Worm (Caenorhabditis elegans) whole organism, L3 larva: ENCODE data around the gene znf-474.

Experiments used
- R02D3.7 ChIP-seq: fragments of 150-350 bp; optimal IDR thresholded peaks from 2 replicates; lab custom pipeline; 2014; ENCODE audit warnings: missing biosample characterization, missing genetic modification characterization
- ZK546.5 ChIP-seq: sonication (generic microtip); optimal IDR thresholded peaks from 2 replicates; lab custom pipeline; 2017; ENCODE audit warnings: missing biosample characterization, missing genetic modification characterization
- ama-1 ChIP-seq: fragments of 150-350 bp; optimal IDR thresholded peaks from 2 replicates; lab custom pipeline; 2018
- ceh-16 ChIP-seq: sonication (generic microtip); optimal IDR thresholded peaks from 2 replicates; lab custom pipeline; 2017; ENCODE audit warnings: missing biosample characterization, missing genetic modification characterization
- ceh-28 ChIP-seq: fragments of 150-350 bp; optimal IDR thresholded peaks from 2 replicates; lab custom pipeline; 2014; ENCODE audit warnings: missing biosample characterization, missing genetic modification reagents, missing genetic modification characterization
- ceh-82 ChIP-seq: fragments of 150-350 bp; optimal IDR thresholded peaks from 2 replicates; lab custom pipeline; 2014; ENCODE audit warnings: missing biosample characterization, missing genetic modification characterization
- ceh-9 ChIP-seq: sonication (generic microtip); optimal IDR thresholded peaks from 2 replicates; lab custom pipeline; 2018; ENCODE audit warnings: missing biosample characterization, missing genetic modification characterization
- daf-12 ChIP-seq: fragments of 150-350 bp; optimal IDR thresholded peaks from 2 replicates; lab custom pipeline; 2014; ENCODE audit warnings: missing biosample characterization, missing genetic modification reagents, missing genetic modification characterization
- egl-27 ChIP-seq: sonication (generic microtip); optimal IDR thresholded peaks from 4 replicates; lab custom pipeline; 2017; ENCODE audit warnings: missing biosample characterization, missing genetic modification reagents, missing genetic modification characterization
- egl-5 ChIP-seq: fragments of 150-350 bp; optimal IDR thresholded peaks from 2 replicates; lab custom pipeline; 2017; ENCODE audit warnings: missing biosample characterization, missing genetic modification reagents, missing genetic modification characterization, inconsistent platforms
- elt-1 ChIP-seq: fragments of 150-350 bp; optimal IDR thresholded peaks from 2 replicates; lab custom pipeline; 2014; ENCODE audit warnings: missing biosample characterization, missing genetic modification characterization
- elt-2 ChIP-seq: sonication (generic microtip); optimal IDR thresholded peaks from 2 replicates; lab custom pipeline; 2016; ENCODE audit warnings: missing genetic modification reagents, mild to moderate bottlenecking, missing genetic modification characterization, missing compliant biosample characterization
- fkh-10 ChIP-seq: sonication (generic microtip); optimal IDR thresholded peaks from 2 replicates; lab custom pipeline; 2017; ENCODE audit warnings: missing biosample characterization, missing genetic modification reagents, missing genetic modification characterization
- fkh-2 ChIP-seq: fragments of 150-350 bp; optimal IDR thresholded peaks from 2 replicates; lab custom pipeline; 2014; ENCODE audit warnings: missing biosample characterization, missing genetic modification reagents, missing genetic modification characterization
- hmg-11 ChIP-seq: sonication (generic microtip); optimal IDR thresholded peaks from 2 replicates; lab custom pipeline; 2016; ENCODE audit warnings: missing genetic modification characterization, missing compliant biosample characterization
- jun-1 ChIP-seq: fragments of 150-350 bp; optimal IDR thresholded peaks from 2 replicates; lab custom pipeline; 2014; ENCODE audit warnings: missing biosample characterization, missing genetic modification reagents, missing genetic modification characterization
- lin-15B ChIP-seq: fragments of 150-350 bp; optimal IDR thresholded peaks from 2 replicates; lab custom pipeline; 2014; ENCODE audit warnings: missing biosample characterization, missing genetic modification characterization
- lin-39 ChIP-seq: fragments of 150-350 bp; optimal IDR thresholded peaks from 2 replicates; lab custom pipeline; 2018; ENCODE audit warnings: missing biosample characterization, missing genetic modification reagents, missing genetic modification characterization
- lsy-12 ChIP-seq: sonication (generic microtip); optimal IDR thresholded peaks from 2 replicates; lab custom pipeline; 2016; ENCODE audit warnings: mild to moderate bottlenecking, missing genetic modification characterization, missing compliant biosample characterization
- mdl-1 ChIP-seq: fragments of 150-350 bp; optimal IDR thresholded peaks from 2 replicates; lab custom pipeline; 2014; ENCODE audit warnings: missing biosample characterization, missing genetic modification characterization
- nfya-1 ChIP-seq: sonication (generic microtip); optimal IDR thresholded peaks from 2 replicates; lab custom pipeline; 2017; ENCODE audit warnings: missing genetic modification characterization, mild to moderate bottlenecking, missing compliant biosample characterization, antibody characterized with exemption, moderate library complexity; ENCODE audit not compliant: insufficient read depth
- nhr-11 ChIP-seq: fragments of 150-350 bp; optimal IDR thresholded peaks from 2 replicates; lab custom pipeline; 2014; ENCODE audit warnings: missing biosample characterization, missing genetic modification characterization
- nhr-12 ChIP-seq: fragments of 150-350 bp; optimal IDR thresholded peaks from 2 replicates; lab custom pipeline; 2014; ENCODE audit warnings: missing biosample characterization, missing genetic modification characterization
- nhr-23 ChIP-seq: fragments of 150-350 bp; optimal IDR thresholded peaks from 2 replicates; lab custom pipeline; 2014; ENCODE audit warnings: missing biosample characterization, missing genetic modification reagents, missing genetic modification characterization
- nhr-25 ChIP-seq: sonication (generic microtip); optimal IDR thresholded peaks from 2 replicates; lab custom pipeline; 2017; ENCODE audit warnings: missing biosample characterization, missing genetic modification characterization
- nhr-43 ChIP-seq: sonication (generic microtip); optimal IDR thresholded peaks from 2 replicates; lab custom pipeline; 2016; ENCODE audit warnings: mild to moderate bottlenecking, missing genetic modification characterization, missing compliant biosample characterization; ENCODE audit not compliant: poor library complexity, severe bottlenecking
- nhr-67 ChIP-seq: fragments of 150-350 bp; optimal IDR thresholded peaks from 2 replicates; lab custom pipeline; 2014; ENCODE audit warnings: missing biosample characterization, missing genetic modification characterization
- nhr-76 ChIP-seq: fragments of 150-350 bp; sonication (generic microtip); optimal IDR thresholded peaks from 5 replicates; lab custom pipeline; 2014; ENCODE audit warnings: missing biosample characterization, missing genetic modification characterization
- nhr-77 ChIP-seq: fragments of 150-350 bp; optimal IDR thresholded peaks from 2 replicates; lab custom pipeline; 2014; ENCODE audit warnings: missing biosample characterization, missing genetic modification characterization
- pha-4 ChIP-seq: fragments of 150-350 bp; optimal IDR thresholded peaks from 2 replicates; lab custom pipeline; 2014; ENCODE audit warnings: missing biosample characterization, missing genetic modification reagents, missing genetic modification characterization
- pqm-1 ChIP-seq: fragments of 150-350 bp; optimal IDR thresholded peaks from 2 replicates; lab custom pipeline; 2017; ENCODE audit warnings: missing biosample characterization, missing genetic modification characterization, inconsistent platforms
- skn-1 ChIP-seq: fragments of 150-350 bp; optimal IDR thresholded peaks from 2 replicates; lab custom pipeline; 2014; ENCODE audit warnings: missing biosample characterization, missing genetic modification characterization
- tbx-2 ChIP-seq: sonication (generic microtip); optimal IDR thresholded peaks from 2 replicates; lab custom pipeline; 2016; ENCODE audit warnings: mild to moderate bottlenecking, missing genetic modification characterization, missing compliant biosample characterization
- unc-39 ChIP-seq: sonication (generic microtip); optimal IDR thresholded peaks from 4 replicates; lab custom pipeline; 2017; ENCODE audit warnings: missing biosample characterization, missing genetic modification characterization
- unc-62 ChIP-seq: fragments of 150-350 bp; sonication (generic microtip); optimal IDR thresholded peaks from 4 replicates; lab custom pipeline; 2014; ENCODE audit warnings: missing biosample characterization, missing genetic modification reagents, missing genetic modification characterization
- zag-1 ChIP-seq: fragments of 150-350 bp; optimal IDR thresholded peaks from 2 replicates; lab custom pipeline; 2014; ENCODE audit warnings: missing biosample characterization, missing genetic modification characterization
- ztf-11 ChIP-seq: fragments of 150-350 bp; optimal IDR thresholded peaks from 2 replicates; lab custom pipeline; 2014; ENCODE audit warnings: missing biosample characterization, missing genetic modification characterization

Gene znf-474

DNA sequence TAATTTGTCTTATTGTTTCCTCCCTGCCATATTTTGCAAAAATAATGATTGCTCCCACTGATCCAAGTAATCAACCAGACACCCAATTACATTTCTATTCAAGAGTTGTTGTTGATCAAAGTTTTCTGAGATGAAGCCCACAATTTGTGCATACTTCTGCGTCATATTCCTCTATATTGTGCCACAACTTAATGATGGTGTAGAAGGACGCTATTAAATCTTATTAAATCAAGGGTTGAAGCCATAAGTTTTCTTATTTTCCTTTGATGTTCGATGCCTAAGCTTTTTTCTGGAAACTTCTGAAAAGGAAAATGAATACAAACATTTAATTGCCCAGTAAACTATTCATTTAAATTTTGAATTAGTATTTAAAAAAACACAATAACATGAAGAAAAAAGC lies 19.0 kb downstream of the znf-474 start:
- TF ChIP-seq pha-4 (peak; percentile 10), nhr-77 (tag; lab: Kevin White, UChicago) (no peak), unc-39 (tag; lab: Kevin White, UChicago) (no peak), ceh-82 (tag; lab: Kevin White, UChicago) (no peak), nhr-11 (tag; lab: Kevin White, UChicago) (no peak), zag-1 (tag; lab: Kevin White, UChicago) (no peak), nhr-67 (no peak), unc-62 (GFP tag; lab: Kevin White, UChicago) (no peak), nhr-76 (tag; lab: Kevin White, UChicago) (no peak), nhr-25 (tag; lab: Kevin White, UChicago) (peak; percentile 19)

DNA sequence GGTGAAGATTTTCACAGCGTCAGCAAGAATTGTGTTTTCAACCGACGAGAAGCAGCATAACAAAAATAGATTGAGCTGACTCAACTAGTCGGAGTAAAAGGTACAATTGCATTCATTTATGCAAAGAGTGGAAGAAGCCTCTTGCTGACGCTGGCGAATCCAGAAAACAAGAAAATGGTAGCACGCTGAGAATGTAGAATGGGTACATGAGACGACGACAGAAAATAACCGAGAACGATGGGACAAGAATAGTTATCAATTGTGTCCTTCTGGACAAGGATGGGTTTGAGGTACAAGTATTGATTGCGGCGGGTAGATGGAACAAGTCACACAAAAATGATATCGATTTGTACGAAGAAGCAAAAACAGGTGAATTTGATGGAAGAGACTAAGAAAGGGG lies 19.7 kb downstream of the znf-474 start:
- no peak for TF ChIP-seq mdl-1 (tag; lab: Kevin White, UChicago)
- peak; percentile 67 for TF ChIP-seq ama-1 (lab: Kevin White, UChicago)

- TF ChIP-seq fkh-10 (GFP tag; lab: Kevin White, UChicago) (peak; percentile 56), ceh-16 (no peak), elt-2 (tag; lab: Kevin White, UChicago) (peak; percentile 57), ceh-9 (tag; lab: Kevin White, UChicago) (no peak), nhr-67 (no peak), ceh-28 (tag; lab: Kevin White, UChicago) (peak; percentile 39), nhr-23 (peak; percentile 76), elt-1 (tag; lab: Kevin White, UChicago) (peak; percentile 71), R02D3.7 (no peak), lin-15B (tag; lab: Kevin White, UChicago) (peak; percentile 7), tbx-2 (tag; lab: Kevin White, UChicago) (peak; percentile 5), zag-1 (tag; lab: Kevin White, UChicago) (no peak), unc-62 (GFP tag; lab: Kevin White, UChicago) (peak; percentile 55), hmg-11 (tag; lab: Kevin White, UChicago) (peak; percentile 93), lin-39 (tag; lab: Kevin White, UChicago) (peak; percentile 97), nhr-11 (tag; lab: Kevin White, UChicago) (peak; percentile 56), skn-1 (peak; percentile 58), ztf-11 (tag; lab: Kevin White, UChicago) (no peak), nhr-12 (tag; lab: Kevin White, UChicago) (no peak), fkh-2 (tag; lab: Kevin White, UChicago) (no peak), daf-12 (tag; lab: Kevin White, UChicago) (no peak), ama-1 (lab: Kevin White, UChicago) (peak; percentile 81), jun-1 (tag; lab: Kevin White, UChicago) (peak; percentile 36), nfya-1 (tag; lab: Kevin White, UChicago) (peak; percentile 90), lsy-12 (tag; lab: Kevin White, UChicago) (peak; percentile 9), pha-4 (peak; percentile 85), ZK546.5 (no peak), nhr-43 (tag; lab: Kevin White, UChicago) (peak; percentile 37), nhr-25 (tag; lab: Kevin White, UChicago) (peak; percentile 88), mdl-1 (tag; lab: Kevin White, UChicago) (peak; percentile 51), egl-5 (peak; percentile 48), nhr-77 (tag; lab: Kevin White, UChicago) (no peak), pqm-1 (tag; lab: Kevin White, UChicago) (peak; percentile 41), egl-27 (peak; percentile 41)
These were observed 22.1 kb downstream of the znf-474 start, which contains the start of gene F57G12.1 for ce11 chrX:12171631-12172348. TSS of gene F57G12.1 (minus strand) at chrX:12171681.
